Fruit fly (Drosophila melanogaster) whole organism, embryonic: Measurements from ENCODE around the gene CG2145.

Source experiments
- Abd-B ChIP-seq: fragments of 200-800 bp; sonication (Bioruptor generic); optimal IDR thresholded peaks from 2 replicates; lab custom pipeline; 2018; ENCODE audit warnings: missing biosample characterization, mild to moderate bottlenecking, missing genetic modification characterization, moderate library complexity
- Asciz ChIP-seq: fragments of 200-800 bp; sonication (Bioruptor generic); optimal IDR thresholded peaks from 2 replicates; lab custom pipeline; 2017; ENCODE audit warnings: missing biosample characterization, mild to moderate bottlenecking, missing genetic modification characterization, missing genetic modification reagents
- Awh ChIP-seq: fragments of 200-800 bp; sonication (Bioruptor generic); IDR thresholded peaks from 2 replicates; pipeline ENCODE4, ENCODE4 v1.3.6; 2022; ENCODE audit warnings: missing biosample characterization, missing genetic modification characterization
- CG10654 ChIP-seq: fragments of 200-800 bp; sonication (Bioruptor generic); optimal IDR thresholded peaks from 2 replicates; lab custom pipeline; 2016; ENCODE audit warnings: missing biosample characterization, missing genetic modification characterization
- CG11398 ChIP-seq: fragments of 200-800 bp; sonication (Bioruptor generic); optimal IDR thresholded peaks from 2 replicates; lab custom pipeline; 2016; ENCODE audit warnings: missing biosample characterization, missing genetic modification characterization
- CG11456 ChIP-seq: fragments of 200-800 bp; sonication (Bioruptor generic); IDR thresholded peaks from 3 replicates; pipeline ENCODE4 v1.3.6; 2022; ENCODE audit warnings: missing biosample characterization, missing genetic modification characterization
- CG11695 ChIP-seq: fragments of 200-800 bp; sonication (Bioruptor generic); IDR thresholded peaks from 3 replicates; pipeline ENCODE4 v1.3.6; 2022; ENCODE audit warnings: missing biosample characterization, missing genetic modification characterization
- CG11723 ChIP-seq: fragments of 200-800 bp; sonication (Bioruptor generic); optimal IDR thresholded peaks from 2 replicates; lab custom pipeline; 2017; ENCODE audit warnings: missing biosample characterization, mild to moderate bottlenecking, missing genetic modification characterization
- CG12071 ChIP-seq: fragments of 200-800 bp; sonication (Bioruptor generic); optimal IDR thresholded peaks from 3 replicates; lab custom pipeline; 2018; ENCODE audit warnings: missing biosample characterization, mild to moderate bottlenecking, missing genetic modification characterization
- CG14860 ChIP-seq: fragments of 200-800 bp; sonication (Bioruptor generic); IDR thresholded peaks from 3 replicates; pipeline ENCODE4 v1.3.6; 2022; ENCODE audit warnings: missing biosample characterization, missing genetic modification characterization; ENCODE audit not compliant: partially characterized antibody
- CG15011 ChIP-seq: fragments of 200-800 bp; sonication (Bioruptor generic); optimal IDR thresholded peaks from 3 replicates; lab custom pipeline; 2018; ENCODE audit warnings: missing biosample characterization, mild to moderate bottlenecking, missing genetic modification characterization
- CG15479 ChIP-seq: fragments of 200-800 bp; sonication (Bioruptor generic); optimal IDR thresholded peaks from 3 replicates; lab custom pipeline; 2019; ENCODE audit warnings: missing biosample characterization, mild to moderate bottlenecking, missing genetic modification characterization, moderate library complexity
- CG18011 ChIP-seq: fragments of 200-800 bp; sonication (Bioruptor generic); optimal IDR thresholded peaks from 2 replicates; lab custom pipeline; 2017; ENCODE audit warnings: missing biosample characterization, missing genetic modification characterization, mild to moderate bottlenecking, moderate library complexity, missing genotype
- CG30020 ChIP-seq: fragments of 200-800 bp; optimal IDR thresholded peaks from 2 replicates; lab custom pipeline; 2019; ENCODE audit warnings: missing biosample characterization, mild to moderate bottlenecking, missing genetic modification characterization, moderate library complexity
- CG31388 ChIP-seq: fragments of 200-800 bp; sonication (Bioruptor generic); optimal IDR thresholded peaks from 2 replicates; lab custom pipeline; 2016; ENCODE audit warnings: missing biosample characterization, missing genetic modification characterization
- CG3995 ChIP-seq: fragments of 200-800 bp; sonication (Bioruptor generic); optimal IDR thresholded peaks from 3 replicates; lab custom pipeline; 2016; ENCODE audit warnings: missing biosample characterization, missing genetic modification characterization
- CG4424 ChIP-seq: fragments of 200-800 bp; sonication (Bioruptor generic); optimal IDR thresholded peaks from 3 replicates; lab custom pipeline; 2016; ENCODE audit warnings: missing biosample characterization, missing genetic modification characterization
- CG5953 ChIP-seq: fragments of 200-800 bp; sonication (Bioruptor generic); IDR thresholded peaks from 2 replicates; pipeline ENCODE4 v1.3.6; 2022; ENCODE audit warnings: missing biosample characterization, missing genetic modification characterization
- CG6272 ChIP-seq: fragments of 200-800 bp; sonication (Bioruptor generic); IDR thresholded peaks from 2 replicates; pipeline ENCODE4 v1.3.6; 2022; ENCODE audit warnings: missing biosample characterization, missing genetic modification characterization
- CG7556 ChIP-seq: fragments of 200-800 bp; sonication (Bioruptor generic); optimal IDR thresholded peaks from 2 replicates; lab custom pipeline; 2017; ENCODE audit warnings: missing biosample characterization, mild to moderate bottlenecking, missing genetic modification characterization
- CG8089 ChIP-seq: fragments of 200-800 bp; sonication (Bioruptor generic); optimal IDR thresholded peaks from 3 replicates; lab custom pipeline; 2016; ENCODE audit warnings: missing biosample characterization, missing genetic modification characterization
- CG8388 ChIP-seq: fragments of 200-800 bp; sonication (Bioruptor generic); optimal IDR thresholded peaks from 2 replicates; lab custom pipeline; 2019; ENCODE audit warnings: missing biosample characterization, mild to moderate bottlenecking, missing genetic modification characterization, moderate library complexity
- CG9609 ChIP-seq: fragments of 200-800 bp; sonication (Bioruptor generic); optimal IDR thresholded peaks from 3 replicates; lab custom pipeline; 2016; ENCODE audit warnings: missing biosample characterization, missing genetic modification characterization
- CG9876 ChIP-seq: fragments of 200-800 bp; sonication (Bioruptor generic); optimal IDR thresholded peaks from 2 replicates; lab custom pipeline; 2016; ENCODE audit warnings: missing biosample characterization, missing genetic modification characterization
- Camta ChIP-seq: fragments of 200-800 bp; sonication (Bioruptor generic); optimal IDR thresholded peaks from 2 replicates; lab custom pipeline; 2016; ENCODE audit warnings: missing biosample characterization, missing genetic modification characterization
- Dip3 ChIP-seq: fragments of 200-800 bp; sonication (Bioruptor generic); optimal IDR thresholded peaks from 3 replicates; lab custom pipeline; 2016; ENCODE audit warnings: missing biosample characterization, missing genetic modification characterization
- Doc3 ChIP-seq: fragments of 200-800 bp; sonication (Bioruptor generic); IDR thresholded peaks from 3 replicates; pipeline ENCODE4 v1.3.6; 2022; ENCODE audit warnings: missing biosample characterization, missing genetic modification characterization; ENCODE audit not compliant: partially characterized antibody
- Gug ChIP-seq: fragments of 200-800 bp; sonication (Bioruptor generic); IDR thresholded peaks from 4 replicates; pipeline ENCODE4 v1.3.6; 2022; ENCODE audit warnings: missing biosample characterization, missing genetic modification characterization
- H2.0 ChIP-seq: fragments of 200-800 bp; sonication (Bioruptor generic); IDR thresholded peaks from 2 replicates; pipeline ENCODE4 v1.3.6; 2022; ENCODE audit warnings: missing biosample characterization, missing genetic modification characterization
- HLHmδ ChIP-seq: fragments of 200-800 bp; sonication (Bioruptor generic); optimal IDR thresholded peaks from 2 replicates; lab custom pipeline; 2018; ENCODE audit warnings: missing biosample characterization, mild to moderate bottlenecking, missing genetic modification characterization, moderate library complexity
- Hr3 ChIP-seq: fragments of 200-800 bp; sonication (Bioruptor generic); optimal IDR thresholded peaks from 3 replicates; lab custom pipeline; 2016; ENCODE audit warnings: missing biosample characterization, missing genetic modification characterization
- Kr ChIP-seq: fragments of 200-800 bp; sonication (Bioruptor generic); optimal IDR thresholded peaks from 2 replicates; lab custom pipeline; 2017; ENCODE audit warnings: missing biosample characterization, mild to moderate bottlenecking, missing genetic modification characterization
- Mad ChIP-seq: fragments of 200-800 bp; sonication (Bioruptor generic); optimal IDR thresholded peaks from 2 replicates; lab custom pipeline; 2016; ENCODE audit warnings: missing biosample characterization, missing genetic modification characterization
- Myb ChIP-seq: fragments of 200-800 bp; sonication (Bioruptor generic); optimal IDR thresholded peaks from 2 replicates; lab custom pipeline; 2016; ENCODE audit warnings: missing biosample characterization, missing genetic modification characterization
- Sry-β ChIP-seq: fragments of 200-800 bp; sonication (Bioruptor generic); optimal IDR thresholded peaks from 2 replicates; lab custom pipeline; 2018; ENCODE audit warnings: missing biosample characterization, mild to moderate bottlenecking, missing genetic modification characterization, moderate library complexity
- Ssrp ChIP-seq: fragments of 200-800 bp; sonication (Bioruptor generic); optimal IDR thresholded peaks from 2 replicates; lab custom pipeline; 2018; ENCODE audit warnings: missing biosample characterization, mild to moderate bottlenecking, missing genetic modification characterization, moderate library complexity
- YL-1 ChIP-seq: fragments of 200-800 bp; sonication (Bioruptor generic); optimal IDR thresholded peaks from 3 replicates; lab custom pipeline; 2017; ENCODE audit warnings: missing biosample characterization, mild to moderate bottlenecking, missing genetic modification characterization
- amos ChIP-seq: fragments of 200-800 bp; sonication (Bioruptor generic); IDR thresholded peaks from 2 replicates; pipeline ENCODE4 v1.3.6; 2022; ENCODE audit warnings: missing biosample characterization, missing genetic modification characterization; ENCODE audit not compliant: partially characterized antibody
- aop ChIP-seq: fragments of 200-800 bp; sonication (Bioruptor generic); IDR thresholded peaks from 2 replicates; pipeline ENCODE4 v1.3.6; 2022; ENCODE audit warnings: missing biosample characterization, missing genetic modification characterization
- chn ChIP-seq: fragments of 200-800 bp; sonication (Bioruptor generic); optimal IDR thresholded peaks from 2 replicates; lab custom pipeline; 2016; ENCODE audit warnings: missing biosample characterization, missing genetic modification characterization
- dan ChIP-seq: fragments of 200-800 bp; sonication (Bioruptor generic); IDR thresholded peaks from 2 replicates; pipeline ENCODE4 v1.3.6; 2022; ENCODE audit warnings: missing biosample characterization, missing genetic modification characterization
- danr ChIP-seq: fragments of 200-800 bp; sonication (Bioruptor generic); IDR thresholded peaks from 2 replicates; pipeline ENCODE4 v1.3.6; 2022; ENCODE audit warnings: missing biosample characterization, missing genetic modification characterization
- esg ChIP-seq: fragments of 200-800 bp; sonication (Bioruptor generic); conservative IDR thresholded peaks from 2 replicates; pipeline ENCODE4 v1.3.6; 2022; ENCODE audit warnings: missing biosample characterization, missing genetic modification characterization
- ftz-f1 ChIP-seq: fragments of 200-800 bp; sonication (Bioruptor generic); optimal IDR thresholded peaks from 2 replicates; lab custom pipeline; 2016; ENCODE audit warnings: missing biosample characterization, missing genetic modification characterization
- gfzf ChIP-seq: fragments of 200-800 bp; sonication (Bioruptor generic); optimal IDR thresholded peaks from 2 replicates; lab custom pipeline; 2016; ENCODE audit warnings: missing biosample characterization, mild to moderate bottlenecking, missing genetic modification characterization, moderate library complexity
- knrl ChIP-seq: fragments of 200-800 bp; sonication (Bioruptor generic); IDR thresholded peaks from 3 replicates; pipeline ENCODE4 v1.3.6; 2022; ENCODE audit warnings: missing biosample characterization, missing genetic modification characterization; ENCODE audit not compliant: partially characterized antibody
- oc ChIP-seq: fragments of 200-800 bp; sonication (Bioruptor generic); optimal IDR thresholded peaks from 2 replicates; lab custom pipeline; 2018; ENCODE audit warnings: missing biosample characterization, mild to moderate bottlenecking, missing genetic modification characterization, moderate library complexity
- onecut ChIP-seq: fragments of 200-800 bp; sonication (Bioruptor generic); IDR thresholded peaks from 2 replicates; pipeline ENCODE4 v1.3.6; 2022; ENCODE audit warnings: missing biosample characterization, missing genetic modification characterization
- peb ChIP-seq: fragments of 200-800 bp; sonication (Bioruptor generic); IDR thresholded peaks from 2 replicates; pipeline ENCODE4 v1.3.6; 2022; ENCODE audit warnings: missing biosample characterization, missing genetic modification characterization
- run ChIP-seq: fragments of 200-800 bp; sonication (Bioruptor generic); optimal IDR thresholded peaks from 3 replicates; lab custom pipeline; 2018; ENCODE audit warnings: missing biosample characterization, mild to moderate bottlenecking, missing genetic modification characterization
- slbo ChIP-seq: fragments of 200-800 bp; sonication (Bioruptor generic); IDR thresholded peaks from 2 replicates; pipeline ENCODE4 v1.3.6; 2022; ENCODE audit warnings: missing biosample characterization, missing genetic modification characterization

Gene CG2145

dm6 chrX:10936599-10936998 is 9.4 kb downstream of the CG2145 start (continued):
- TF ChIP-seq CG6272 (GFP tag; lab: Robert Waterston, UW) (peak; percentile 66), oc (tag; lab: Kevin White, UChicago) (peak; percentile 89), Kr (GFP tag; lab: Kevin White, UChicago) (no peak), CG9609 (GFP tag; lab: Kevin White, UChicago) (peak; percentile 67), CG4424 (peak; percentile 83), CG11398 (GFP tag; lab: Kevin White, UChicago) (peak; percentile 74), Gug (GFP tag; lab: Robert Waterston, UW) (peak; percentile 64; the same call in 3 of the 4 replicates), CG9876 (peak; percentile 34), run (tag; lab: Kevin White, UChicago) (peak; percentile 76), CG11695 (peak; percentile 85), CG7556 (peak; percentile 82), CG15479 (GFP tag; lab: Kevin White, UChicago) (no peak), HLHmδ (GFP tag; lab: Kevin White, UChicago) (no peak), esg (GFP tag; lab: Robert Waterston, UW) (peak; percentile 85), CG11456 (GFP tag; lab: Robert Waterston, UW) (peak; percentile 81), aop (GFP tag; lab: Robert Waterston, UW) (peak; percentile 52; the same call in 1 of the 2 replicates), CG14860 (GFP tag; lab: Robert Waterston, UW) (no peak), Asciz (GFP tag; lab: Kevin White, UChicago) (peak; percentile 78), knrl (GFP tag; lab: Robert Waterston, UW) (no peak), CG30020 (peak; percentile 42), Mad (GFP tag; lab: Kevin White, UChicago) (peak; percentile 73), CG10654 (GFP tag; lab: Kevin White, UChicago) (peak; percentile 67), onecut (GFP tag; lab: Robert Waterston, UW) (peak; percentile 73), CG31388 (GFP tag; lab: Kevin White, UChicago) (peak; percentile 38), peb (GFP tag; lab: Robert Waterston, UW) (peak; percentile 69; the same call in 1 of the 2 replicates), Camta (GFP tag; lab: Kevin White, UChicago) (peak; percentile 76), YL-1 (GFP tag; lab: Kevin White, UChicago) (peak; percentile 13), CG18011 (GFP tag; lab: Kevin White, UChicago) (peak; percentile 8), CG5953 (GFP tag; lab: Robert Waterston, UW) (peak; percentile 85), slbo (peak; percentile 88), danr (GFP tag; lab: Robert Waterston, UW) (peak; percentile 57; the same call in 1 of the 2 replicates), Sry-β (GFP tag; lab: Kevin White, UChicago) (no peak), gfzf (GFP tag; lab: Kevin White, UChicago) (no peak), CG12071 (GFP tag; lab: Kevin White, UChicago) (peak; percentile 82), CG3995 (peak; percentile 28), CG8089 (GFP tag; lab: Kevin White, UChicago) (peak; percentile 56), H2.0 (GFP tag; lab: Robert Waterston, UW) (peak; percentile 89), Dip3 (GFP tag; lab: Kevin White, UChicago) (peak; percentile 65), Awh (GFP tag; lab: Robert Waterston, UW) (peak; percentile 91), CG15011 (peak; percentile 54), amos (GFP tag; lab: Robert Waterston, UW) (no peak), CG8388 (peak; percentile 79), Myb (GFP tag; lab: Kevin White, UChicago) (no peak), Hr3 (GFP tag; lab: Kevin White, UChicago) (peak; percentile 61), Abd-B (GFP tag; lab: Kevin White, UChicago) (peak; percentile 72), ftz-f1 (GFP tag; lab: Kevin White, UChicago) (no peak), Doc3 (no peak), CG11723 (GFP tag; lab: Kevin White, UChicago) (peak; percentile 77), chn (peak; percentile 42), Ssrp (tag; lab: Kevin White, UChicago) (peak; percentile 81), dan (GFP tag; lab: Robert Waterston, UW) (no peak)
